Worm (Caenorhabditis elegans) whole organism, late embryonic: Measurements from ENCODE around the gene elli-1.
"Not testable (repeated sequence)": the region's sequence is repeated elsewhere in the genome, so short reads cannot be mapped to it uniquely, and the experiment has no call there.

ENCODE experiments used
- T23F11.4 ChIP-seq: fragments of 200-800 bp; sonication (Bioruptor generic); optimal IDR thresholded peaks from 2 replicates; lab custom pipeline; 2018; ENCODE audit warnings: mild to moderate bottlenecking, missing genetic modification characterization, missing compliant biosample characterization
- ama-1 ChIP-seq: fragments of 150-350 bp; optimal IDR thresholded peaks from 2 replicates; lab custom pipeline; 2014
- madf-2 ChIP-seq: sonication (generic microtip); optimal IDR thresholded peaks from 2 replicates; lab custom pipeline; 2017; ENCODE audit warnings: missing genetic modification characterization, missing compliant biosample characterization
- nfya-1 ChIP-seq: sonication (generic microtip); optimal IDR thresholded peaks from 2 replicates; lab custom pipeline; 2017; ENCODE audit warnings: missing genetic modification characterization, mild to moderate bottlenecking, missing compliant biosample characterization, antibody characterized with exemption, moderate library complexity
- rnt-1 ChIP-seq: sonication (generic microtip); optimal IDR thresholded peaks from 2 replicates; lab custom pipeline; 2016; ENCODE audit warnings: missing genetic modification characterization, missing compliant biosample characterization
- tbx-2 ChIP-seq: sonication (generic microtip); optimal IDR thresholded peaks from 2 replicates; lab custom pipeline; 2016; ENCODE audit warnings: missing genetic modification characterization, missing compliant biosample characterization
- unc-55 ChIP-seq: sonication (generic microtip); optimal IDR thresholded peaks from 2 replicates; lab custom pipeline; 2017; ENCODE audit warnings: missing biosample characterization, missing genetic modification reagents, missing genetic modification characterization
- unc-86 ChIP-seq: sonication (generic microtip); optimal IDR thresholded peaks from 2 replicates; lab custom pipeline; 2016; ENCODE audit warnings: missing genetic modification characterization, missing compliant biosample characterization

DNA sequence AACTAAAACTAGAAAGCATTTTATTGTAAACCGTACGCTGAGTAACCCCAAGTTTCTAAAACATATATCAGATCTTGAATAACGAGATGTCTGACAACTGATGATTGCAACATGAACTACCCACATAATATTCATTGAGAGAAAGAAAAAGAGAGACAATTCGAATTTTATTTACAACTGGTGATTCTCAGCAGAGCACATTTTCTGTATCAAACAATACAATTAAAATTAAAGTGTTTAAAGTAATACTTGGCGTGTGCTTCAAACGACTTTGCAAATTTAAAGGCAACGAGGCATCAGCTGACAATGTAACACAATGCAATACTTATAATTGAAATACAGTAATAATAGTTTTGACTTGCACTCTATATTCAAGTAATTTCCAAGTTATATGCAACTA lies 33.4 kb upstream of the elli-1 start, which contains the start of gene C33D9.10:
- TF ChIP-seq unc-55 (GFP tag; lab: Kevin White, UChicago); ama-1 (lab: Kevin White, UChicago); T23F11.4 (GFP tag; lab: Kevin White, UChicago); nfya-1 (tag; lab: Kevin White, UChicago); tbx-2 (tag; lab: Kevin White, UChicago); unc-86 (tag; lab: Kevin White, UChicago); madf-2; rnt-1 (tag; lab: Kevin White, UChicago): not testable (repeated sequence)
